Worm (Caenorhabditis elegans): ENCODE data around the gene T03G11.10.

DNA sequence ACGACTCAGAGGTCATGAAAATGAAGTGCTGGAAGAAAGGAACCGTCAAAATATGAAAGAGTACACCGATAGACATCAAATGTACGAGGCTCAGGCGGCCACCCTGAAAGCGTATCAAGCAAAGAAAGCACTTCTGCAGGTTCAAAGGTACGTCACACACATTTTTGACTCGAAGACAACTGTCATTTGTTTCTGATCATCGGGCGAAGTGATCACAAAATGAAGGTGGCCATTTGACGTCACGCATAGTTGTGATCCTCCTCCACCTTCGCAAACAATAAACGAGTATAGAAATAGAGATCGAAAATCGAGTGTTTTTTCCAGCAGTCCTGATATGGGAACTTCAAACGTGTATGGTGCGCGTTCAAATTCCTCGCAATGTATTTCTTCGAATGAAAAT is 28.3 kb upstream of the T03G11.10 start:
- TF ChIP-seq nhr-237 (tag; optimal IDR thresholded peaks at IDR 0.05), result no peak
- no peak for TF ChIP-seq mab-5 (tag; optimal IDR thresholded peaks at IDR 0.05)
- TF ChIP-seq blmp-1 (tag; optimal IDR thresholded peaks at IDR 0.05; ENCODE audit: insufficient read depth), result no peak
- TF ChIP-seq nhr-25 (tag; optimal IDR thresholded peaks at IDR 0.05), result no peak
- no peak for TF ChIP-seq ztf-1 (GFP tag; conservative IDR thresholded peaks at IDR 0.05)
- TF ChIP-seq ZK546.5 (tag; optimal IDR thresholded peaks at IDR 0.05), result no peak

All from whole organism, L2 larva.